Fruit fly (Drosophila melanogaster): ENCODE results near the gene ple.

dm6 chr3L:6719392-6719889 lies at the start of gene ple:
- TF ChIP-seq CG8478 (optimal IDR thresholded peaks at IDR 0.05) (no peak), CTCF (optimal IDR thresholded peaks at IDR 0.05) (no peak)

Data from S2 (cell line).